Fruit fly (Drosophila melanogaster) whole organism, embryonic: ENCODE measurements around the gene CG4576.

Source experiments
- Atf-2 ChIP-seq: fragments of 200-800 bp; sonication (Bioruptor generic); optimal IDR thresholded peaks from 2 replicates; lab custom pipeline; 2016; ENCODE audit warnings: missing biosample characterization, missing genetic modification characterization
- CG10543 ChIP-seq: fragments of 200-800 bp; sonication (Bioruptor generic); optimal IDR thresholded peaks from 3 replicates; lab custom pipeline; 2017; ENCODE audit warnings: missing biosample characterization, mild to moderate bottlenecking, missing genetic modification characterization, moderate library complexity
- CG11093 ChIP-seq: fragments of 200-800 bp; sonication (Bioruptor generic); IDR thresholded peaks from 3 replicates; pipeline ENCODE4 v1.3.6; 2022; ENCODE audit warnings: missing biosample characterization, missing genetic modification characterization
- CG11695 ChIP-seq: fragments of 200-800 bp; sonication (Bioruptor generic); IDR thresholded peaks from 3 replicates; pipeline ENCODE4 v1.3.6; 2022; ENCODE audit warnings: missing biosample characterization, missing genetic modification characterization
- CG13296 ChIP-seq: fragments of 200-800 bp; sonication (Bioruptor generic); optimal IDR thresholded peaks from 3 replicates; lab custom pipeline; 2018; ENCODE audit warnings: missing biosample characterization, mild to moderate bottlenecking, missing genetic modification characterization
- CG30403 ChIP-seq: fragments of 200-800 bp; sonication (Bioruptor generic); optimal IDR thresholded peaks from 3 replicates; lab custom pipeline; 2016; ENCODE audit warnings: missing biosample characterization, missing genetic modification characterization
- CG3163 ChIP-seq: fragments of 200-800 bp; sonication (Bioruptor generic); optimal IDR thresholded peaks from 3 replicates; lab custom pipeline; 2016; ENCODE audit warnings: missing biosample characterization, missing genetic modification characterization
- CG34376 ChIP-seq: fragments of 200-800 bp; sonication (Bioruptor generic); optimal IDR thresholded peaks from 2 replicates; lab custom pipeline; 2018; ENCODE audit warnings: missing biosample characterization, mild to moderate bottlenecking, missing genetic modification characterization
- CG34422 ChIP-seq: fragments of 200-800 bp; sonication (Bioruptor generic); IDR thresholded peaks from 3 replicates; pipeline ENCODE4 v1.3.6; 2022; ENCODE audit warnings: missing biosample characterization, missing genetic modification characterization
- CG7839 ChIP-seq: fragments of 200-800 bp; sonication (Bioruptor generic); optimal IDR thresholded peaks from 3 replicates; lab custom pipeline; 2018; ENCODE audit warnings: missing biosample characterization, mild to moderate bottlenecking, missing genetic modification characterization, moderate library complexity
- CG8924 ChIP-seq: fragments of 200-800 bp; optimal IDR thresholded peaks from 3 replicates; lab custom pipeline; 2019; ENCODE audit warnings: missing biosample characterization, mild to moderate bottlenecking, missing genetic modification characterization, moderate library complexity
- CG9727 ChIP-seq: fragments of 200-800 bp; sonication (Bioruptor generic); optimal IDR thresholded peaks from 3 replicates; lab custom pipeline; 2017; ENCODE audit warnings: missing biosample characterization, mild to moderate bottlenecking, missing genetic modification characterization
- CrebB ChIP-seq: fragments of 200-800 bp; sonication (Bioruptor generic); optimal IDR thresholded peaks from 3 replicates; lab custom pipeline; 2018; ENCODE audit warnings: missing biosample characterization, mild to moderate bottlenecking, missing genetic modification characterization
- D19B ChIP-seq: fragments of 200-800 bp; sonication (Bioruptor generic); optimal IDR thresholded peaks from 2 replicates; lab custom pipeline; 2017; ENCODE audit warnings: missing biosample characterization, mild to moderate bottlenecking, missing genetic modification characterization
- Dp ChIP-seq: fragments of 200-800 bp; sonication (Bioruptor generic); optimal IDR thresholded peaks from 2 replicates; lab custom pipeline; 2018; ENCODE audit warnings: missing biosample characterization, mild to moderate bottlenecking, missing genetic modification characterization, moderate library complexity
- Elba2 ChIP-seq: fragments of 200-800 bp; sonication (Bioruptor generic); optimal IDR thresholded peaks from 3 replicates; lab custom pipeline; 2016; ENCODE audit warnings: missing biosample characterization, missing genetic modification characterization
- Ets97D ChIP-seq: fragments of 200-800 bp; sonication (Bioruptor generic); optimal IDR thresholded peaks from 3 replicates; lab custom pipeline; 2016; ENCODE audit warnings: missing biosample characterization, missing genetic modification characterization
- HLH4C ChIP-seq: fragments of 200-800 bp; sonication (Bioruptor generic); IDR thresholded peaks from 3 replicates; pipeline ENCODE4 v1.3.6; 2022; ENCODE audit warnings: missing biosample characterization, missing genetic modification characterization; ENCODE audit not compliant: partially characterized antibody
- HmgZ ChIP-seq: fragments of 200-800 bp; sonication (Bioruptor generic); optimal IDR thresholded peaks from 2 replicates; lab custom pipeline; 2018; ENCODE audit warnings: missing biosample characterization, mild to moderate bottlenecking, missing genetic modification characterization
- Hmx ChIP-seq: fragments of 200-800 bp; sonication (Bioruptor generic); optimal IDR thresholded peaks from 2 replicates; lab custom pipeline; 2016; ENCODE audit warnings: missing biosample characterization, missing genetic modification characterization
- Hsf ChIP-seq: fragments of 200-800 bp; sonication (Bioruptor generic); optimal IDR thresholded peaks from 3 replicates; lab custom pipeline; 2016; ENCODE audit warnings: missing biosample characterization, missing genetic modification characterization
- Jarid2 ChIP-seq: fragments of 200-800 bp; sonication (Bioruptor generic); optimal IDR thresholded peaks from 3 replicates; lab custom pipeline; 2017; ENCODE audit warnings: mild to moderate bottlenecking, missing biosample characterization, missing genetic modification reagents, missing genetic modification characterization
- Meics ChIP-seq: fragments of 200-800 bp; sonication (Bioruptor generic); optimal IDR thresholded peaks from 2 replicates; lab custom pipeline; 2017; ENCODE audit warnings: missing biosample characterization, mild to moderate bottlenecking, missing genetic modification characterization
- Mes4 ChIP-seq: fragments of 200-800 bp; sonication (Bioruptor generic); optimal IDR thresholded peaks from 2 replicates; lab custom pipeline; 2016; ENCODE audit warnings: missing biosample characterization, missing genetic modification characterization
- Nf-YB ChIP-seq: fragments of 200-800 bp; sonication (Bioruptor generic); optimal IDR thresholded peaks from 3 replicates; lab custom pipeline; 2019; ENCODE audit warnings: missing biosample characterization, mild to moderate bottlenecking, missing genetic modification characterization, moderate library complexity
- Rfx ChIP-seq: fragments of 200-800 bp; sonication (Bioruptor generic); IDR thresholded peaks from 2 replicates; pipeline ENCODE4 v1.3.6; 2022; ENCODE audit warnings: missing biosample characterization, missing genetic modification characterization
- Rx ChIP-seq: fragments of 200-800 bp; sonication (Bioruptor generic); IDR thresholded peaks from 2 replicates; pipeline ENCODE4 v1.3.6; 2022; ENCODE audit warnings: missing biosample characterization, missing genetic modification characterization
- Vsx1 ChIP-seq: fragments of 200-800 bp; sonication (Bioruptor generic); optimal IDR thresholded peaks from 2 replicates; lab custom pipeline; 2017; ENCODE audit warnings: missing biosample characterization, mild to moderate bottlenecking, missing genetic modification characterization, missing genetic modification reagents
- aop ChIP-seq: fragments of 200-800 bp; sonication (Bioruptor generic); IDR thresholded peaks from 2 replicates; pipeline ENCODE4 v1.3.6; 2022; ENCODE audit warnings: missing biosample characterization, missing genetic modification characterization
- bab2 ChIP-seq: fragments of 200-800 bp; sonication (Bioruptor generic); optimal IDR thresholded peaks from 2 replicates; lab custom pipeline; 2016; ENCODE audit warnings: missing biosample characterization, missing genetic modification characterization
- chif ChIP-seq, 2 experiments: fragments of 200-800 bp; sonication (Bioruptor generic); optimal IDR thresholded peaks; 3 replicates each; lab custom pipeline; 2016; ENCODE audit warnings: missing biosample characterization in 2 of 2, missing genetic modification characterization in 2 of 2
- chinmo ChIP-seq: fragments of 200-800 bp; sonication (Bioruptor generic); IDR thresholded peaks from 4 replicates; pipeline ENCODE4 v1.3.6; 2022; ENCODE audit warnings: missing biosample characterization, missing genetic modification characterization; ENCODE audit not compliant: partially characterized antibody
- chm ChIP-seq: fragments of 200-800 bp; sonication (Bioruptor generic); IDR thresholded peaks from 2 replicates; pipeline ENCODE4 v1.3.6; 2022; ENCODE audit warnings: missing biosample characterization, missing genetic modification characterization
- crol ChIP-seq: fragments of 200-800 bp; sonication (Bioruptor generic); IDR thresholded peaks from 2 replicates; pipeline ENCODE4 v1.3.6; 2022; ENCODE audit warnings: missing biosample characterization, missing genetic modification characterization
- dpn ChIP-seq, 2 experiments: fragments of 200-800 bp; sonication (Bioruptor generic); optimal IDR thresholded peaks; 3 replicates each; lab custom pipeline; 2016; ENCODE audit warnings: missing biosample characterization in 2 of 2, missing genetic modification characterization in 2 of 2
- fru ChIP-seq: fragments of >200 bp; optimal IDR thresholded peaks from 2 replicates; lab custom pipeline; 2017
- gfzf ChIP-seq: fragments of 200-800 bp; sonication (Bioruptor generic); optimal IDR thresholded peaks from 2 replicates; lab custom pipeline; 2016; ENCODE audit warnings: missing biosample characterization, mild to moderate bottlenecking, missing genetic modification characterization, moderate library complexity
- grau ChIP-seq: fragments of 200-800 bp; optimal IDR thresholded peaks from 3 replicates; lab custom pipeline; 2019; ENCODE audit warnings: missing biosample characterization, mild to moderate bottlenecking, missing genetic modification characterization, moderate library complexity
- insv ChIP-seq, 2 experiments: fragments of 200-800 bp; sonication (Bioruptor generic); optimal IDR thresholded peaks; 3 replicates each; lab custom pipeline; 2016 to 2018; ENCODE audit warnings: missing biosample characterization in 2 of 2, missing genetic modification characterization in 2 of 2
- inv ChIP-seq: fragments of 200-800 bp; sonication (Bioruptor generic); IDR thresholded peaks from 2 replicates; pipeline ENCODE4 v1.3.6; 2022; ENCODE audit warnings: missing biosample characterization, missing genetic modification characterization; ENCODE audit not compliant: partially characterized antibody
- lov ChIP-seq, 2 experiments: fragments of 200-800 bp in 1 of 2; fragments of >200 bp in 1 of 2; sonication (Bioruptor generic) in 1 of 2; IDR thresholded peaks in 1 of 2; optimal IDR thresholded peaks in 1 of 2; 2 replicates in 1 of 2; 3 replicates in 1 of 2; pipeline versions ENCODE4 v1.3.6 to Lab custom; 2017 to 2022; ENCODE audit warnings: missing biosample characterization in 1 of 2, missing genetic modification characterization in 1 of 2
- mld ChIP-seq: fragments of 200-800 bp; sonication (Bioruptor generic); IDR thresholded peaks from 3 replicates; pipeline ENCODE4 v1.3.6; 2022; ENCODE audit warnings: missing biosample characterization, missing genetic modification characterization; ENCODE audit not compliant: partially characterized antibody
- pita ChIP-seq: fragments of 200-800 bp; sonication (Bioruptor generic); optimal IDR thresholded peaks from 2 replicates; lab custom pipeline; 2017; ENCODE audit warnings: missing biosample characterization, mild to moderate bottlenecking, missing genetic modification characterization
- stwl ChIP-seq: fragments of 200-800 bp; sonication (Bioruptor generic); optimal IDR thresholded peaks from 3 replicates; lab custom pipeline; 2018; ENCODE audit warnings: missing biosample characterization, mild to moderate bottlenecking, missing genetic modification characterization, moderate library complexity
- unpg ChIP-seq: fragments of 200-800 bp; sonication (Bioruptor generic); optimal IDR thresholded peaks from 3 replicates; lab custom pipeline; 2018; ENCODE audit warnings: missing biosample characterization, mild to moderate bottlenecking, missing genetic modification characterization, moderate library complexity
- vvl ChIP-seq: fragments of 200-800 bp; sonication (Bioruptor generic); IDR thresholded peaks from 2 replicates; pipeline ENCODE4 v1.3.6; 2022; ENCODE audit warnings: missing biosample characterization, missing genetic modification characterization
- zen ChIP-seq: fragments of 200-800 bp; sonication (Bioruptor generic); optimal IDR thresholded peaks from 3 replicates; lab custom pipeline; 2018; ENCODE audit warnings: missing biosample characterization, mild to moderate bottlenecking, missing genetic modification characterization, moderate library complexity

CG4576 gene

DNA sequence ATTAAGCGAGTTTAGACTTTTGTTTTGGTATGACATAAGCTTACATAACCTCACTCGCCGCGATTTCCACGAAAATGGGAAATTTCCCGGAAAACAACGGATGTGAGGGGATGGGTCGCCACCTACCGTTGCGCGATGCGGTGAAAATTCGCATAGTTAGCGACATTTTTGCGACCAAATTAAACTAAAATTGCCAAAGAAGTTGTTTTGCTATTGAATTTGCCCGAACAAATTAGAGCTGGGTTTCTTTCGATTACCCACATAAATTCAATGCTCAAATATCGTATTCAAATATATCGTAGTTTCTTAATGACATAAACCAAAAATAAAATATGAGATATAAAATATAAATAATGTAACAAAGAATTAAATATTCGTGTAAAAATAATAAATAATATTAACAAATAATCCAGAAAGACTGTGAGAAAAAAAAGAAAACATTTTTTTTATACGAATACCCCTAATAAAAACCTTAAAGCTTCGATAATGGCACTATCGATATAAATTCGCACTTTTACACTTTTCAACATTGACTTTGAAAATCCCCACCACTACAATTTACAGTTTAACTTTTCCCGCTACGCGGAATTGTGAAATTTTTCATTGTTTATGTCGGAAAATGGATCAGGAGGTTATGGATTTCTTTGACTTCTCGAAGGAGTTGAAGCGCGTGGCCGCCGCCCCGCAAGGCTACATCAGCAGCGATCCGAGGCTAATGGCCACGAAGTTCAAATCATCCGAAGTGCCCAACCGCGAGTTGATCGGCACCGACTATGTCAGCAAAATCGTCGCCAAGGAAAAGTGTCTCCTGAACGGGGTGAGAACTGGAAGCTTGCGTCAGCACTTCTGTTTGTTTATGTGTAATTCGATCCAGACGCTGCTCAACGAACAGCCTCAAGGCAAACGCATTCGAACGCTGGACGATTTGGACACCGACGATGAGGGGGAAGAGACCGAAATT lies 11.6 kb downstream of the CG4576 start, which contains the start of the genes ND-23 and spn-E (continued):
- TF ChIP-seq Nf-YB (GFP tag; lab: Kevin White, UChicago) (no peak), dpn (GFP tag; optimal IDR thresholded peaks at IDR 0.05; lab: Kevin White, UChicago) (peak in 1 of 2 experiments; percentile 60), pita (no peak), Elba2 (GFP tag; lab: Kevin White, UChicago) (no peak), CG34376 (GFP tag; lab: Kevin White, UChicago) (no peak), Dp (GFP tag; lab: Kevin White, UChicago) (peak; percentile 80), CG11093 (no peak), Rfx (GFP tag; lab: Robert Waterston, UW) (peak; percentile 62; the same call in 1 of the 2 replicates), aop (GFP tag; lab: Robert Waterston, UW) (no peak), CG9727 (GFP tag; lab: Kevin White, UChicago) (peak; percentile 40), mld (peak; percentile 60; the same call in 1 of the 3 replicates), Hsf (GFP tag; lab: Kevin White, UChicago) (no peak), bab2 (GFP tag; lab: Kevin White, UChicago) (no peak), unpg (GFP tag; lab: Kevin White, UChicago) (peak; percentile 58), Vsx1 (GFP tag; lab: Kevin White, UChicago) (no peak), Mes4 (no peak), gfzf (GFP tag; lab: Kevin White, UChicago) (no peak), CG13296 (GFP tag; lab: Kevin White, UChicago) (peak; percentile 21), stwl (peak; percentile 79), D19B (GFP tag; lab: Kevin White, UChicago) (no peak), CG8924 (tag; lab: Kevin White, UChicago) (peak; percentile 54), zen (peak; percentile 69), Meics (GFP tag; lab: Kevin White, UChicago) (peak; percentile 43), insv (GFP tag; optimal IDR thresholded peaks at IDR 0.05; lab: Kevin White, UChicago) (peak in 1 of 2 experiments; percentile 1), CG7839 (tag; lab: Kevin White, UChicago) (peak; percentile 70), Atf-2 (no peak), crol (GFP tag; lab: Robert Waterston, UW) (no peak), CG10543 (peak; percentile 47), grau (tag; lab: Kevin White, UChicago) (peak; percentile 68), HLH4C (peak; percentile 65), Ets97D (GFP tag; lab: Kevin White, UChicago) (no peak), HmgZ (tag; lab: Kevin White, UChicago) (no peak), Hmx (GFP tag; lab: Kevin White, UChicago) (no peak), Rx (GFP tag; lab: Robert Waterston, UW) (no peak), chinmo (GFP tag; lab: Robert Waterston, UW) (0 out of 4 replicates have a peak, but pooled peaks have one; percentile 30), Jarid2 (no peak), lov (optimal IDR thresholded peaks at IDR 0.05; lab: Kevin White, UChicago) (no peak), lov (GFP tag; IDR thresholded peaks at IDR 0.05; lab: Robert Waterston, UW) (no peak), chif (GFP tag; optimal IDR thresholded peaks at IDR 0.05; lab: Kevin White, UChicago) (no peak), CG34422 (GFP tag; lab: Robert Waterston, UW) (no peak; the same call in 2 of the 3 replicates), CrebB (tag; lab: Kevin White, UChicago) (no peak), inv (GFP tag; lab: Robert Waterston, UW) (peak; percentile 75), chm (GFP tag; lab: Robert Waterston, UW) (no peak), fru (lab: Kevin White, UChicago) (no peak), CG30403 (peak; percentile 64), CG3163 (no peak), CG11695 (GFP tag; lab: Robert Waterston, UW) (0 out of 3 replicates have a peak, but pooled peaks have one; percentile 56), vvl (GFP tag; lab: Robert Waterston, UW) (peak; percentile 57)
